Worm (Caenorhabditis elegans) whole organism, L1 larva: ENCODE data around the gene nish-1.

ENCODE experiments used
- C04F5.9 ChIP-seq: sonication (generic microtip); optimal IDR thresholded peaks from 2 replicates; lab custom pipeline; 2016; ENCODE audit warnings: missing genetic modification characterization, missing compliant biosample characterization
- C34B4.2 ChIP-seq: sonication (generic microtip); optimal IDR thresholded peaks from 2 replicates; lab custom pipeline; 2017; ENCODE audit warnings: mild to moderate bottlenecking, missing genetic modification characterization, missing compliant biosample characterization
- F16B12.6 ChIP-seq: fragments of 150-350 bp; optimal IDR thresholded peaks from 2 replicates; lab custom pipeline; 2014; ENCODE audit warnings: missing biosample characterization, missing genetic modification characterization
- Y116A8C.19 ChIP-seq: sonication (generic microtip); optimal IDR thresholded peaks from 2 replicates; lab custom pipeline; 2016; ENCODE audit warnings: missing compliant biosample characterization, missing genetic modification characterization, borderline replicate concordance
- aha-1 ChIP-seq: fragments of 150-350 bp; optimal IDR thresholded peaks from 2 replicates; lab custom pipeline; 2014; ENCODE audit warnings: missing biosample characterization, missing genetic modification characterization
- blmp-1 ChIP-seq: fragments of 150-350 bp; optimal IDR thresholded peaks from 2 replicates; lab custom pipeline; 2014; ENCODE audit warnings: missing biosample characterization, missing genetic modification characterization
- ceh-8 ChIP-seq: fragments of 200-800 bp; sonication (Bioruptor generic); optimal IDR thresholded peaks from 2 replicates; lab custom pipeline; 2018; ENCODE audit warnings: mild to moderate bottlenecking, missing genetic modification characterization, moderate library complexity, missing compliant biosample characterization
- ceh-82 ChIP-seq, 3 experiments: fragments of 150-350 bp in 1 of 3; sonication (generic microtip) in 2 of 3; optimal IDR thresholded peaks; 2 replicates each; lab custom pipeline; 2014 to 2017; ENCODE audit warnings: missing biosample characterization in 3 of 3, missing genetic modification characterization in 3 of 3
- ceh-88 ChIP-seq: fragments of 200-800 bp; sonication (Bioruptor generic); IDR thresholded peaks from 2 replicates; pipeline ENCODE4 v1.3.6; 2022; ENCODE audit warnings: missing genetic modification characterization, missing compliant biosample characterization
- ceh-90 ChIP-seq: sonication (generic microtip); optimal IDR thresholded peaks from 2 replicates; lab custom pipeline; 2016; ENCODE audit warnings: missing genetic modification characterization, missing compliant biosample characterization
- dpl-1 ChIP-seq, 3 experiments: fragments of 150-350 bp in 2 of 3; sonication (generic microtip) in 1 of 3; optimal IDR thresholded peaks; 2 replicates each; lab custom pipeline; 2014 to 2017; ENCODE audit warnings: missing biosample characterization in 3 of 3, missing genetic modification characterization in 3 of 3, missing genetic modification reagents in 3 of 3
- efl-1 ChIP-seq, 4 experiments: fragments of 150-350 bp; optimal IDR thresholded peaks in 3 of 4; peaks in 1 of 4; 1 replicate in 1 of 4; 2 replicates in 3 of 4; lab custom pipeline; 2014; ENCODE audit warnings: missing biosample characterization in 2 of 4, missing genetic modification characterization in 2 of 4, missing genetic modification reagents in 2 of 4
- efl-3 ChIP-seq: fragments of 200-800 bp; sonication (Bioruptor generic); optimal IDR thresholded peaks from 2 replicates; lab custom pipeline; 2018; ENCODE audit warnings: mild to moderate bottlenecking, missing genetic modification characterization, missing compliant biosample characterization
- egl-13 ChIP-seq: sonication (generic microtip); optimal IDR thresholded peaks from 2 replicates; lab custom pipeline; 2016; ENCODE audit warnings: missing genotype, missing genetic modification reagents, missing genetic modification characterization, missing compliant biosample characterization
- egl-27 ChIP-seq, 2 experiments: fragments of 150-350 bp in 1 of 2; sonication (generic microtip); optimal IDR thresholded peaks; 3 replicates each; lab custom pipeline; 2017 to 2018; ENCODE audit warnings: missing biosample characterization in 2 of 2, missing genetic modification characterization in 2 of 2, missing genetic modification reagents in 2 of 2
- elt-3 ChIP-seq, 6 experiments: fragments of 150-350 bp in 1 of 6; sonication (generic microtip); optimal IDR thresholded peaks; 2 replicates each; lab custom pipeline; 2017 to 2018; ENCODE audit warnings: missing biosample characterization in 6 of 6, missing genetic modification characterization in 6 of 6, inconsistent platforms in 1 of 6
- fos-1 ChIP-seq: fragments of 150-350 bp; optimal IDR thresholded peaks from 2 replicates; lab custom pipeline; 2014; ENCODE audit warnings: missing biosample characterization, missing genetic modification characterization
- grh-1 ChIP-seq: fragments of 200-800 bp; sonication (Bioruptor generic); IDR thresholded peaks from 2 replicates; pipeline ENCODE4 v1.3.6; 2022; ENCODE audit warnings: missing genetic modification reagents, missing genetic modification characterization, missing compliant biosample characterization
- isw-1 ChIP-seq: fragments of 200-800 bp; sonication (Bioruptor generic); IDR thresholded peaks from 2 replicates; pipeline ENCODE4 v1.3.6; 2022; ENCODE audit warnings: missing genetic modification characterization, missing compliant biosample characterization
- lin-13 ChIP-seq: fragments of 150-350 bp; optimal IDR thresholded peaks from 2 replicates; lab custom pipeline; 2014; ENCODE audit warnings: missing biosample characterization, missing genetic modification reagents, missing genetic modification characterization
- lin-14 ChIP-seq: fragments of 200-800 bp; sonication (Bioruptor generic); optimal IDR thresholded peaks from 2 replicates; lab custom pipeline; 2018; ENCODE audit warnings: mild to moderate bottlenecking, missing genetic modification characterization, moderate library complexity, missing compliant biosample characterization
- lin-15B ChIP-seq: fragments of 150-350 bp; sonication (generic microtip); optimal IDR thresholded peaks from 3 replicates; lab custom pipeline; 2014; ENCODE audit warnings: missing biosample characterization, missing genetic modification characterization
- lin-35 ChIP-seq, 2 experiments: fragments of 150-350 bp; optimal IDR thresholded peaks; 2 replicates each; lab custom pipeline; 2014; ENCODE audit warnings: missing biosample characterization in 2 of 2, missing genetic modification characterization in 2 of 2, missing genetic modification reagents in 2 of 2
- lin-39 ChIP-seq: fragments of 150-350 bp; optimal IDR thresholded peaks from 2 replicates; lab custom pipeline; 2014; ENCODE audit warnings: missing biosample characterization, missing genetic modification reagents, missing genetic modification characterization
- lir-3 ChIP-seq: sonication (generic microtip); optimal IDR thresholded peaks from 2 replicates; lab custom pipeline; 2016; ENCODE audit warnings: mild to moderate bottlenecking, missing genetic modification characterization, moderate library complexity, missing compliant biosample characterization; ENCODE audit not compliant: poor library complexity
- lsy-2 ChIP-seq, 2 experiments: fragments of 150-350 bp; optimal IDR thresholded peaks; 2 replicates each; lab custom pipeline; 2014; ENCODE audit warnings: missing biosample characterization in 2 of 2, missing genetic modification characterization in 2 of 2
- mab-9 ChIP-seq: fragments of 200-800 bp; sonication (Bioruptor generic); IDR thresholded peaks from 2 replicates; pipeline ENCODE4 v1.3.6; 2022; ENCODE audit warnings: missing genetic modification reagents, missing genetic modification characterization, missing compliant biosample characterization
- mep-1 ChIP-seq: fragments of 150-350 bp; optimal IDR thresholded peaks from 2 replicates; lab custom pipeline; 2014; ENCODE audit warnings: missing biosample characterization, missing genetic modification characterization
- nhr-11 ChIP-seq: fragments of 150-350 bp; optimal IDR thresholded peaks from 2 replicates; lab custom pipeline; 2014; ENCODE audit warnings: missing biosample characterization, missing genetic modification characterization
- nhr-19 ChIP-seq: fragments of 200-800 bp; sonication (Bioruptor generic); conservative IDR thresholded peaks from 2 replicates; pipeline ENCODE4 v1.3.6; 2022; ENCODE audit warnings: missing genetic modification characterization, missing compliant biosample characterization
- nhr-47 ChIP-seq: sonication (generic microtip); optimal IDR thresholded peaks from 2 replicates; lab custom pipeline; 2016; ENCODE audit warnings: mild to moderate bottlenecking, missing genetic modification characterization, moderate library complexity, missing compliant biosample characterization
- nhr-71 ChIP-seq: sonication (generic microtip); optimal IDR thresholded peaks from 2 replicates; lab custom pipeline; 2016; ENCODE audit warnings: mild to moderate bottlenecking, missing genetic modification characterization, moderate library complexity, missing compliant biosample characterization
- nhr-85 ChIP-seq: sonication (generic microtip); peaks from one replicate; lab custom pipeline; 2016; ENCODE audit warnings: missing genetic modification characterization, inconsistent platforms, missing compliant biosample characterization
- pag-3 ChIP-seq: sonication (generic microtip); optimal IDR thresholded peaks from 2 replicates; lab custom pipeline; 2017; ENCODE audit warnings: missing genetic modification characterization, mild to moderate bottlenecking, missing compliant biosample characterization, antibody characterized with exemption, borderline replicate concordance; ENCODE audit not compliant: insufficient read depth
- pax-3 ChIP-seq: fragments of 200-800 bp; sonication (Bioruptor generic); optimal IDR thresholded peaks from 2 replicates; lab custom pipeline; 2018; ENCODE audit warnings: mild to moderate bottlenecking, missing genetic modification characterization, moderate library complexity, missing compliant biosample characterization
- snpc-4 ChIP-seq: fragments of 150-350 bp; optimal IDR thresholded peaks from 2 replicates; lab custom pipeline; 2014; ENCODE audit warnings: missing biosample characterization, missing genetic modification characterization
- snu-23 ChIP-seq: sonication (generic microtip); optimal IDR thresholded peaks from 2 replicates; lab custom pipeline; 2016; ENCODE audit warnings: missing genetic modification characterization, missing compliant biosample characterization
- swsn-7 ChIP-seq: sonication (generic microtip); optimal IDR thresholded peaks from 2 replicates; lab custom pipeline; 2016; ENCODE audit warnings: missing genetic modification characterization, missing compliant biosample characterization
- tbx-2 ChIP-seq: sonication (generic microtip); optimal IDR thresholded peaks from 2 replicates; lab custom pipeline; 2016; ENCODE audit warnings: missing genetic modification characterization, missing compliant biosample characterization
- tlp-1 ChIP-seq: fragments of 150-350 bp; optimal IDR thresholded peaks from 2 replicates; lab custom pipeline; 2014; ENCODE audit warnings: missing biosample characterization, missing genetic modification characterization
- unc-130 ChIP-seq: fragments of 150-350 bp; optimal IDR thresholded peaks from 2 replicates; lab custom pipeline; 2017; ENCODE audit warnings: missing biosample characterization, missing genetic modification characterization, inconsistent platforms
- unc-98 ChIP-seq: fragments of 200-800 bp; sonication (Bioruptor generic); IDR thresholded peaks from 2 replicates; pipeline ENCODE4 v1.3.6; 2022; ENCODE audit warnings: missing genetic modification characterization, missing compliant biosample characterization

nish-1 gene

DNA sequence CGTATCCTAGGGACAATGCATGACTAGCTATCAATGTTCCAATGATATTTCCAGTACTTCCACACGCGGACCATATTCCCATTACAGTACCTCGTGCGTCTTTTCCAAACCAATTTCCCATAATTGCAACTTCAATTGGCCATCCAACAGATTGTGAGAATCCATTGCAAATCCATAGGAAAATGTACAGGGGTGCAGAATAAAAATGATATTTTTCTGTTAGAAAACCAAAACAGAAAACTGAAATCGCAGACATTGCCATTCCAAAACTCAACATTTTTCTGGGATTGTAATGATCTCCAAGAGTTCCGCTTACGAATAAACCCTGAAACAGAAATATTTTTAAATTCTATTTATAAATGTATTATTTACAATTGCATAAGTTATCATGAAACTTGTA, 13.0 kb upstream of the nish-1 start:
- TF ChIP-seq egl-13 (tag; lab: Kevin White, UChicago): no peak
- TF ChIP-seq efl-1 (optimal IDR thresholded peaks at IDR 0.05; lab: Kevin White, UChicago): no peak
- peak in 1 of 2 experiments; percentile 80 for TF ChIP-seq efl-1 (GFP tag; optimal IDR thresholded peaks at IDR 0.05 in 1 of 2; lab: Kevin White, UChicago)
- TF ChIP-seq, all 84 proteins: peak for 1

DNA sequence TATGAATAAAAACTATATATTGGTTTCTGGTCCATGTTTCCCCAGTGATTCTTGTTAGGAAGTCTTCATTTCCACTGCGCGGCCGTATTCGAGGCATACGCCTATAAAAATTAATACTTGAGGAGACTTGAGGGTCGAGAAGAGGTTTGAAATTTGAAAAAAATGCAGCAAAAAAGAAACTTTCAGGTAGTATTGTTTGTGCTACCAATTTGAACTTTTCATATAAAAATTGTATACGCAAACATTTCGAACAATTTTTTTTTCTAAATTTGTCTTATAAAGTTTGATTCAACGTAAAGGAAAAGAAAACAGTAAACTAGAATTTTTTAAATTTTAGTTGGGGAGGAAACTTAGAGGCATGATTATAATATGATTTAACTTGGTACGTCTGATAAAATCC, 12.3 kb upstream of the nish-1 start, which contains the start of gene T11G6.4:
TSS of gene T11G6.4 (minus strand) at position 101 of the 400 bp plus-strand sequence.
- TF ChIP-seq aha-1 (tag; lab: Kevin White, UChicago): no peak
- TF ChIP-seq unc-98 (GFP tag; lab: Robert Waterston, UW): no peak
- no peak for TF ChIP-seq lir-3
- no peak for TF ChIP-seq lsy-2 (tag; optimal IDR thresholded peaks at IDR 0.05; lab: Kevin White, UChicago)
- no peak for TF ChIP-seq nhr-85
- no peak for TF ChIP-seq mep-1
- no peak for TF ChIP-seq pax-3 (tag; lab: Kevin White, UChicago)
- no peak for TF ChIP-seq ceh-90 (tag; lab: Kevin White, UChicago)
- no peak for TF ChIP-seq egl-13 (tag; lab: Kevin White, UChicago)

- peak in 1 of 2 experiments; percentile 12 for TF ChIP-seq efl-1 (optimal IDR thresholded peaks at IDR 0.05; lab: Kevin White, UChicago)
- TF ChIP-seq efl-1 (GFP tag; optimal IDR thresholded peaks at IDR 0.05 in 1 of 2; lab: Kevin White, UChicago): no peak
- peak in 1 of 3 experiments; percentile 29 for TF ChIP-seq dpl-1 (GFP tag; optimal IDR thresholded peaks at IDR 0.05; lab: Kevin White, UChicago)
- TF ChIP-seq lin-13 (GFP tag; lab: Kevin White, UChicago): no peak
- peak; percentile 19 for TF ChIP-seq mep-1
- peak in 1 of 2 experiments; percentile 9 for TF ChIP-seq lsy-2 (tag; optimal IDR thresholded peaks at IDR 0.05; lab: Kevin White, UChicago)
- TF ChIP-seq unc-130 (tag; lab: Kevin White, UChicago): peak; percentile 4
- no peak for TF ChIP-seq nhr-47 (tag; lab: Kevin White, UChicago)
- TF ChIP-seq nhr-71 (tag; lab: Kevin White, UChicago): peak; percentile 12
- peak; percentile 65 for TF ChIP-seq lin-14 (GFP tag; lab: Kevin White, UChicago)
- no peak for TF ChIP-seq fos-1 (tag; lab: Kevin White, UChicago)
- peak; percentile 0 for TF ChIP-seq tbx-2 (tag; lab: Kevin White, UChicago)
- TF ChIP-seq ceh-90 (tag; lab: Kevin White, UChicago): no peak
- TF ChIP-seq nhr-85: peak; percentile 39
- peak; percentile 30 for TF ChIP-seq F16B12.6 (tag; lab: Kevin White, UChicago)
- TF ChIP-seq grh-1: no peak
- no peak for TF ChIP-seq ceh-8 (GFP tag; lab: Kevin White, UChicago)
- TF ChIP-seq tlp-1 (tag; lab: Kevin White, UChicago): no peak
- peak in 1 of 6 experiments; percentile 16 for TF ChIP-seq elt-3 (tag; optimal IDR thresholded peaks at IDR 0.05; lab: Kevin White, UChicago)
- TF ChIP-seq efl-3: no peak
- TF ChIP-seq blmp-1 (tag; lab: Kevin White, UChicago): peak; percentile 95
- TF ChIP-seq snu-23 (GFP tag; lab: Kevin White, UChicago): peak; percentile 29
These were observed 11.7 kb upstream of the nish-1 start for ce11 chrIV:10852403-10852802.

DNA sequence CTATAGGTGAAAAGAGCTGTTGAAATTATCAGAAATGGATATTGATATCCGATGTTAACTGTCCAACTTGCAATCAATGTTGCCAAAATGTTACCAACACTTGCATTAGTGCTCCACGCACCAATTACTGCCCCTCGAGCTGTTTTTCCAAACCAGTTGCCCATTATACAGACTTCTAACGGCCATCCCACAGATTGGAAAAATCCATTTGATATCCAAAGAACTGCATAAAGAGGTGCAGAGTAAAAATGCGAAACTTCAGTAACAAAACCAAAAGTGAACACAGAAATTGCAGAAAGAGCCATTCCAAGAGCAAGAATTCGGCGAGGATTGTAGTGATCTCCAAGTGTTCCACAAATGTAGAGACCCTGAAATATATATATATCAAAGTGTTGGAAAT, 10.1 kb upstream of the nish-1 start:
- TF ChIP-seq Y116A8C.19 (no peak), lin-15B (tag; lab: Kevin White, UChicago) (no peak), grh-1 (no peak), pag-3 (tag; lab: Kevin White, UChicago) (no peak), isw-1 (GFP tag; lab: Robert Waterston, UW) (no peak), nhr-19 (GFP tag; lab: Robert Waterston, UW) (no peak), C04F5.9 (tag; lab: Kevin White, UChicago) (no peak), efl-1 (optimal IDR thresholded peaks at IDR 0.05; lab: Kevin White, UChicago) (no peak), efl-1 (GFP tag; optimal IDR thresholded peaks at IDR 0.05 in 1 of 2; lab: Kevin White, UChicago) (peak in 1 of 2 experiments; percentile 69)
- TF ChIP-seq, all 84 proteins: peak for 1

ce11 chrIV:10855049-10855448, 9.1 kb upstream of the nish-1 start, which contains the start of gene T11G6.3:
Gene T11G6.3, minus strand, starts transcription at chrIV:10855237.
- TF ChIP-seq swsn-7: no peak
- TF ChIP-seq efl-1 (optimal IDR thresholded peaks at IDR 0.05; lab: Kevin White, UChicago): no peak
- TF ChIP-seq efl-1 (GFP tag; optimal IDR thresholded peaks at IDR 0.05 in 1 of 2; lab: Kevin White, UChicago): no peak
- TF ChIP-seq unc-98 (GFP tag; lab: Robert Waterston, UW): no peak
- TF ChIP-seq egl-27 (tag; optimal IDR thresholded peaks at IDR 0.05; lab: Kevin White, UChicago): no peak
- TF ChIP-seq C34B4.2 (tag; lab: Kevin White, UChicago): no peak
- TF ChIP-seq blmp-1 (tag; lab: Kevin White, UChicago): peak; percentile 34
- no peak for TF ChIP-seq nhr-11
- TF ChIP-seq lir-3: no peak
- TF ChIP-seq ceh-82 (tag; optimal IDR thresholded peaks at IDR 0.05; lab: Kevin White, UChicago): no peak
- no peak for TF ChIP-seq pax-3 (tag; lab: Kevin White, UChicago)
- no peak for TF ChIP-seq lin-35 (GFP tag; optimal IDR thresholded peaks at IDR 0.05; lab: Kevin White, UChicago)
- no peak for TF ChIP-seq mab-9 (GFP tag; lab: Robert Waterston, UW)
- TF ChIP-seq fos-1 (tag; lab: Kevin White, UChicago): no peak
- no peak for TF ChIP-seq ceh-88 (GFP tag; lab: Robert Waterston, UW)
- no peak for TF ChIP-seq lin-39 (tag; lab: Kevin White, UChicago)
- no peak for TF ChIP-seq snpc-4 (tag; lab: Kevin White, UChicago)
